Worm (Caenorhabditis elegans): ENCODE measurements around the gene mbr-1.
A peak's percentile ranks its signal among the peaks of the same experiment; 100 is the strongest.

DNA sequence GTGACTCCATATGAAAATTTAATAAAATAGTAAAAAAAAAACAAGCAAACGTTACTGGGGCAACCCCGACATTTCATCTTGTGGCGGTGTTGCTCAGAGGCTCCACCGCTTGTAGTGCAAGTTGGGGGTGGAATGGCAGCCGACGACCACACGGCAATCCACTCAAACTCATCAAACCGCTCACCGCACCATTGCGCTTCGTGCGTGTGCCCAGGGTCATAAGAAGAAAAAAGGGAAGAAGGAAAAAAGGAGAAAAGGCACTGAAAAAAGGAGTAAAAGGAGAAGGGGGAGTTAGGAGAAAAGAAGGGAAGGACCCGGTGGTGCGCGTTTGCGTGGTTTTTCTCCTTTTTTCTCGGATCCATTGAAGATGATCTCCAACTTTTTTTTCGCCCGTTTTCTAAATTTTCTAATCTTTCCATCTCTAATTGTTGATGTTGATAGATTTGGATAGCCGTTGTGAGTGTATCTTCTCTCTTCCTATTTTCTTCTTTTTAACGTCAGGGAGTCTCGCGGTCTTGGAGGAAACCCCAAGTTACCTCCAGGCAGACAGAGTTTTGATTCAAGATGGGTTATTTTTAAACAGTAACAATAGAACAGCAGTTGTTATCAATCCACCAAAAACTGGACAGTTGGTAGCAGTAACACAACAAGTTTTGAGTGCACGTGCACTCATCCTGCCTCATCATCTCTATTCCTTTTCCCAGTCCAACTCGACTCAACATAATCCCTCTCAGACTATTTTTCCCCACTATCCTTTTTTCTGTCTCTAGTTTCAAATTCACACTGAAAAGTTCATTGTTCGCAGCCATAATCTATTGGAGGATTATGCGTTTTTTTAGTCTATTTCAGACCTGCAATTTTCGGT, 46.7 kb upstream of the mbr-1 start:
- TF ChIP-seq F10B5.3 (tag; optimal IDR thresholded peaks at IDR 0.05) (no peak), pqm-1 (tag; optimal IDR thresholded peaks at IDR 0.05) (no peak), skn-1 (tag; optimal IDR thresholded peaks at IDR 0.05) (no peak), ZK337.2 (GFP tag; IDR thresholded peaks at IDR 0.05) (peak; percentile 64; the same call in 1 of the 2 replicates), arid-1 (GFP tag; conservative IDR thresholded peaks at IDR 0.05) (0 out of 2 replicates have a peak, but pooled peaks have one; percentile 12), nhr-76 (tag; optimal IDR thresholded peaks at IDR 0.05) (no peak), nhr-237 (tag; optimal IDR thresholded peaks at IDR 0.05) (no peak), ztf-11 (tag; optimal IDR thresholded peaks at IDR 0.05) (no peak)

Data from whole organism, L4 larva.